Fruit fly (Drosophila melanogaster) whole organism, embryonic: ENCODE measurements around the gene hkb.

Experiments
- Asciz ChIP-seq: fragments of 200-800 bp; sonication (Bioruptor generic); optimal IDR thresholded peaks from 2 replicates; lab custom pipeline; 2017; ENCODE audit warnings: missing biosample characterization, mild to moderate bottlenecking, missing genetic modification characterization, missing genetic modification reagents
- Atf3 ChIP-seq: fragments of 200-800 bp; sonication (Bioruptor generic); optimal IDR thresholded peaks from 3 replicates; lab custom pipeline; 2016; ENCODE audit warnings: missing biosample characterization, missing genetic modification characterization
- B-H2 ChIP-seq: fragments of 200-800 bp; sonication (Bioruptor generic); optimal IDR thresholded peaks from 2 replicates; lab custom pipeline; 2018; ENCODE audit warnings: missing biosample characterization, mild to moderate bottlenecking, missing genetic modification characterization
- BEAF-32 ChIP-seq: fragments of 200-800 bp; sonication (Bioruptor generic); optimal IDR thresholded peaks from 3 replicates; lab custom pipeline; 2017; ENCODE audit warnings: missing biosample characterization, missing genetic modification characterization, mild to moderate bottlenecking, moderate library complexity, missing genetic modification reagents
- CG10209 ChIP-seq: fragments of 200-800 bp; sonication (Bioruptor generic); optimal IDR thresholded peaks from 3 replicates; lab custom pipeline; 2017; ENCODE audit warnings: missing biosample characterization, mild to moderate bottlenecking, missing genetic modification characterization, missing genetic modification reagents
- CG10267 ChIP-seq: fragments of 200-800 bp; sonication (Bioruptor generic); optimal IDR thresholded peaks from 2 replicates; lab custom pipeline; 2018; ENCODE audit warnings: missing biosample characterization, mild to moderate bottlenecking, missing genetic modification characterization, moderate library complexity
- CG10366 ChIP-seq: fragments of 200-800 bp; sonication (Bioruptor generic); IDR thresholded peaks from 2 replicates; pipeline ENCODE4 v1.3.6; 2022; ENCODE audit warnings: missing biosample characterization, missing genetic modification characterization
- CG10543 ChIP-seq: fragments of 200-800 bp; sonication (Bioruptor generic); optimal IDR thresholded peaks from 3 replicates; lab custom pipeline; 2017; ENCODE audit warnings: missing biosample characterization, mild to moderate bottlenecking, missing genetic modification characterization, moderate library complexity
- CG11093 ChIP-seq: fragments of 200-800 bp; sonication (Bioruptor generic); IDR thresholded peaks from 3 replicates; pipeline ENCODE4 v1.3.6; 2022; ENCODE audit warnings: missing biosample characterization, missing genetic modification characterization
- CG11723 ChIP-seq: fragments of 200-800 bp; sonication (Bioruptor generic); optimal IDR thresholded peaks from 2 replicates; lab custom pipeline; 2017; ENCODE audit warnings: missing biosample characterization, mild to moderate bottlenecking, missing genetic modification characterization
- CG12391 ChIP-seq: fragments of 200-800 bp; sonication (Bioruptor generic); optimal IDR thresholded peaks from 3 replicates; lab custom pipeline; 2018; ENCODE audit warnings: missing biosample characterization, mild to moderate bottlenecking, missing genetic modification characterization, moderate library complexity
- CG15073 ChIP-seq: fragments of 200-800 bp; sonication (Bioruptor generic); optimal IDR thresholded peaks from 2 replicates; lab custom pipeline; 2016; ENCODE audit warnings: missing biosample characterization, missing genetic modification characterization
- CG1602 ChIP-seq: fragments of 200-800 bp; sonication (Bioruptor generic); optimal IDR thresholded peaks from 3 replicates; lab custom pipeline; 2016; ENCODE audit warnings: missing biosample characterization, missing genetic modification characterization
- CG17328 ChIP-seq: fragments of 200-800 bp; sonication (Bioruptor generic); IDR thresholded peaks from 2 replicates; pipeline ENCODE4 v1.3.6; 2022; ENCODE audit warnings: missing biosample characterization, missing genetic modification characterization
- CG17829 ChIP-seq: fragments of 200-800 bp; optimal IDR thresholded peaks from 2 replicates; lab custom pipeline; 2019; ENCODE audit warnings: missing biosample characterization, mild to moderate bottlenecking, missing genetic modification characterization, moderate library complexity
- CG32532 ChIP-seq: fragments of 200-800 bp; sonication (Bioruptor generic); IDR thresholded peaks from 2 replicates; pipeline ENCODE4 v1.3.6; 2022; ENCODE audit warnings: missing biosample characterization, missing genetic modification characterization
- CG5180 ChIP-seq: fragments of 200-800 bp; sonication (Bioruptor generic); optimal IDR thresholded peaks from 3 replicates; lab custom pipeline; 2017; ENCODE audit warnings: missing biosample characterization, missing genetic modification characterization, mild to moderate bottlenecking, moderate library complexity, missing genetic modification reagents
- CG6175 ChIP-seq: fragments of 200-800 bp; sonication (Bioruptor generic); IDR thresholded peaks from 3 replicates; pipeline ENCODE4 v1.3.6; 2022; ENCODE audit warnings: missing biosample characterization, missing genetic modification characterization
- CG6272 ChIP-seq: fragments of 200-800 bp; sonication (Bioruptor generic); IDR thresholded peaks from 2 replicates; pipeline ENCODE4 v1.3.6; 2022; ENCODE audit warnings: missing biosample characterization, missing genetic modification characterization
- CG7745 ChIP-seq: fragments of 200-800 bp; sonication (Bioruptor generic); optimal IDR thresholded peaks from 2 replicates; lab custom pipeline; 2018; ENCODE audit warnings: missing biosample characterization, mild to moderate bottlenecking, missing genetic modification characterization, moderate library complexity
- CG8281 ChIP-seq: fragments of 200-800 bp; sonication (Bioruptor generic); optimal IDR thresholded peaks from 2 replicates; lab custom pipeline; 2018; ENCODE audit warnings: missing biosample characterization, mild to moderate bottlenecking, missing genetic modification characterization, moderate library complexity
- D ChIP-seq, 2 experiments: fragments of 200-800 bp in 1 of 2; fragments of >200 bp in 1 of 2; sonication (Bioruptor generic) in 1 of 2; optimal IDR thresholded peaks; 2 replicates in 1 of 2; 3 replicates in 1 of 2; lab custom pipeline; 2017; ENCODE audit warnings: mild to moderate bottlenecking in 1 of 2, missing biosample characterization in 1 of 2, missing genetic modification characterization in 1 of 2, missing genetic modification reagents in 1 of 2
- Dip2 ChIP-seq: fragments of 200-800 bp; sonication (Bioruptor generic); IDR thresholded peaks from 2 replicates; pipeline ENCODE4 v1.3.6; 2022; ENCODE audit warnings: missing biosample characterization, missing genetic modification characterization
- E2f1 ChIP-seq: fragments of 200-800 bp; sonication (Bioruptor generic); IDR thresholded peaks from 2 replicates; pipeline ENCODE4 v1.3.6; 2022; ENCODE audit warnings: missing biosample characterization, missing genetic modification characterization
- HLHmδ ChIP-seq: fragments of 200-800 bp; sonication (Bioruptor generic); optimal IDR thresholded peaks from 2 replicates; lab custom pipeline; 2018; ENCODE audit warnings: missing biosample characterization, mild to moderate bottlenecking, missing genetic modification characterization, moderate library complexity
- Myb ChIP-seq: fragments of 200-800 bp; sonication (Bioruptor generic); optimal IDR thresholded peaks from 2 replicates; lab custom pipeline; 2016; ENCODE audit warnings: missing biosample characterization, missing genetic modification characterization
- Sin3A ChIP-seq: fragments of >200 bp; optimal IDR thresholded peaks from 2 replicates; lab custom pipeline; 2018
- Six4 ChIP-seq: fragments of 200-800 bp; sonication (Bioruptor generic); optimal IDR thresholded peaks from 2 replicates; lab custom pipeline; 2016; ENCODE audit warnings: missing biosample characterization, missing genetic modification characterization
- amos ChIP-seq: fragments of 200-800 bp; sonication (Bioruptor generic); IDR thresholded peaks from 2 replicates; pipeline ENCODE4 v1.3.6; 2022; ENCODE audit warnings: missing biosample characterization, missing genetic modification characterization; ENCODE audit not compliant: partially characterized antibody
- bbx ChIP-seq: fragments of 200-800 bp; sonication (Bioruptor generic); IDR thresholded peaks from 2 replicates; pipeline ENCODE4 v1.3.6; 2022; ENCODE audit warnings: missing biosample characterization, missing genetic modification characterization; ENCODE audit not compliant: partially characterized antibody
- bsh ChIP-seq, 2 experiments: fragments of 200-800 bp; sonication (Bioruptor generic); optimal IDR thresholded peaks; 2 replicates each; lab custom pipeline; 2017 to 2018; ENCODE audit warnings: mild to moderate bottlenecking in 2 of 2, missing biosample characterization in 2 of 2, missing genetic modification characterization in 2 of 2, moderate library complexity in 1 of 2
- dysf ChIP-seq: fragments of 200-800 bp; sonication (Bioruptor generic); IDR thresholded peaks from 3 replicates; pipeline ENCODE4 v1.3.6; 2022; ENCODE audit warnings: missing biosample characterization, missing genetic modification characterization
- ems ChIP-seq: fragments of 200-800 bp; sonication (Bioruptor generic); optimal IDR thresholded peaks from 3 replicates; lab custom pipeline; 2016; ENCODE audit warnings: missing biosample characterization, missing genetic modification characterization
- grn ChIP-seq: fragments of 200-800 bp; sonication (Bioruptor generic); optimal IDR thresholded peaks from 3 replicates; lab custom pipeline; 2017; ENCODE audit warnings: missing biosample characterization, missing genetic modification characterization
- her ChIP-seq: fragments of 200-800 bp; sonication (Bioruptor generic); optimal IDR thresholded peaks from 2 replicates; lab custom pipeline; 2016; ENCODE audit warnings: missing biosample characterization, missing genetic modification characterization
- lilli ChIP-seq: fragments of 200-800 bp; sonication (Bioruptor generic); optimal IDR thresholded peaks from 3 replicates; lab custom pipeline; 2016; ENCODE audit warnings: missing biosample characterization, missing genetic modification characterization
- mld ChIP-seq: fragments of 200-800 bp; sonication (Bioruptor generic); IDR thresholded peaks from 3 replicates; pipeline ENCODE4 v1.3.6; 2022; ENCODE audit warnings: missing biosample characterization, missing genetic modification characterization; ENCODE audit not compliant: partially characterized antibody
- nmo ChIP-seq: fragments of 200-800 bp; sonication (Bioruptor generic); optimal IDR thresholded peaks from 2 replicates; lab custom pipeline; 2018; ENCODE audit warnings: missing biosample characterization, mild to moderate bottlenecking, missing genetic modification characterization, moderate library complexity
- prd ChIP-seq, 3 experiments: fragments of >200 bp in 2 of 3; fragments of 200-800 bp in 1 of 3; sonication (Bioruptor generic) in 1 of 3; optimal IDR thresholded peaks in 2 of 3; IDR thresholded peaks in 1 of 3; 2 replicates in 2 of 3; 3 replicates in 1 of 3; pipeline versions ENCODE4 v1.3.6 to Lab custom; 2017 to 2022; ENCODE audit warnings: missing biosample characterization in 1 of 3, missing genetic modification characterization in 1 of 3
- row ChIP-seq: fragments of 200-800 bp; sonication (Bioruptor generic); IDR thresholded peaks from 3 replicates; pipeline ENCODE4 v1.3.6; 2022; ENCODE audit warnings: missing biosample characterization, missing genetic modification characterization
- sug ChIP-seq: fragments of 200-800 bp; optimal IDR thresholded peaks from 2 replicates; lab custom pipeline; 2019; ENCODE audit warnings: missing biosample characterization, mild to moderate bottlenecking, missing genetic modification characterization, moderate library complexity
- tin ChIP-seq: fragments of 200-800 bp; sonication (Bioruptor generic); optimal IDR thresholded peaks from 3 replicates; lab custom pipeline; 2016; ENCODE audit warnings: missing biosample characterization, missing genetic modification characterization
- twi ChIP-seq: fragments of 200-800 bp; optimal IDR thresholded peaks from 2 replicates; lab custom pipeline; 2019; ENCODE audit warnings: missing biosample characterization, mild to moderate bottlenecking, missing genetic modification characterization, moderate library complexity
- unc-4 ChIP-seq: fragments of 200-800 bp; sonication (Bioruptor generic); IDR thresholded peaks from 2 replicates; pipeline ENCODE4 v1.3.6; 2022; ENCODE audit warnings: missing biosample characterization, missing genetic modification characterization; ENCODE audit not compliant: partially characterized antibody
- usp ChIP-seq: fragments of >200 bp; optimal IDR thresholded peaks from 2 replicates; lab custom pipeline; 2017; ENCODE audit warnings: missing biosample characterization, missing genetic modification characterization
- vvl ChIP-seq: fragments of 200-800 bp; sonication (Bioruptor generic); IDR thresholded peaks from 2 replicates; pipeline ENCODE4 v1.3.6; 2022; ENCODE audit warnings: missing biosample characterization, missing genetic modification characterization
- z ChIP-seq: fragments of 200-800 bp; sonication (Bioruptor generic); IDR thresholded peaks from 3 replicates; pipeline ENCODE4 v1.3.6; 2022; ENCODE audit warnings: missing biosample characterization, missing genetic modification characterization

hkb gene

dm6 chr3R:4390133-4390532, 43.7 kb upstream of the hkb start, which contains the start of gene CG14646 (continued):
- TF ChIP-seq CG10267 (tag; lab: Kevin White, UChicago), result peak; percentile 20
- TF ChIP-seq Myb, result peak; percentile 15
- TF ChIP-seq CG5180 (GFP tag; lab: Kevin White, UChicago), result peak; percentile 79
- TF ChIP-seq B-H2 (GFP tag; lab: Kevin White, UChicago), result no peak
- TF ChIP-seq CG11093 (GFP tag; lab: Robert Waterston, UW), result no peak
- TF ChIP-seq usp (GFP tag; lab: Kevin White, UChicago), result no peak

DNA sequence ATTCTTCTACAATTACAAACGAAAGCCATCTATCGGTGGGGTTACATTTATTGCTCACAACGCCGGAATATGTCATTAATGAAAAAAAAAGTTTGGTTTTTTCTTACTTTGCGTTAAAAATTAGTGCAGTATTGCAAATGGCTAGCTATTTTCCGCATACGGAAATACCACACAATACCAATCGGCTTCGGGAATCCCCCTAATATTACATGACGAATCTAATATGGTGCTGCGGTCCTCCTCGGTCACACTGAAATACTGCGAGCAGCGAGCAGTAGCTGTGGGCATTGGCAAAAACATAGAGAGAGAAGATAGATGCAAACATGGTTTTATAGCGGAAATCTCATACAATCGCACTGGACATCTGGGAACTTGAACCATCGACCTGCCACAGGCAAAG, 41.0 kb upstream of the hkb start, which contains the start of gene tub:
TSS of gene tub (plus strand) at position 253 of the 400 bp plus-strand sequence.
- TF ChIP-seq bbx (GFP tag; lab: Robert Waterston, UW), result peak; percentile 27; the same call in 1 of the 2 replicates
- peak; percentile 57 for TF ChIP-seq CG17829
- TF ChIP-seq Dip2 (GFP tag; lab: Robert Waterston, UW), result peak; percentile 43; the same call in 1 of the 2 replicates
- peak; percentile 22 for TF ChIP-seq CG10543 (GFP tag; lab: Kevin White, UChicago)
- TF ChIP-seq her, result peak; percentile 23
- TF ChIP-seq unc-4, result 0 out of 2 replicates have a peak, but pooled peaks have one; percentile 22
- TF ChIP-seq dysf (GFP tag; lab: Robert Waterston, UW), result peak; percentile 24; the same call in 1 of the 3 replicates
- peak in 1 of 2 experiments; percentile 26 for TF ChIP-seq bsh (GFP tag; optimal IDR thresholded peaks at IDR 0.05; lab: Kevin White, UChicago)
- peak; percentile 62 for TF ChIP-seq CG32532 (GFP tag; lab: Robert Waterston, UW)
- no peak for TF ChIP-seq HLHmδ (GFP tag; lab: Kevin White, UChicago)
- TF ChIP-seq Asciz (GFP tag; lab: Kevin White, UChicago), result no peak
- no peak for TF ChIP-seq CG15073 (GFP tag; lab: Kevin White, UChicago)
- peak; percentile 27; the same call in 1 of the 2 replicates for TF ChIP-seq CG10366
- TF ChIP-seq tin (GFP tag; lab: Kevin White, UChicago), result peak; percentile 41
- TF ChIP-seq E2f1 (GFP tag; lab: Robert Waterston, UW), result no peak
- no peak for TF ChIP-seq ems (GFP tag; lab: Kevin White, UChicago)
- TF ChIP-seq sug (tag; lab: Kevin White, UChicago), result peak; percentile 53
- no peak for TF ChIP-seq D (optimal IDR thresholded peaks at IDR 0.05; lab: Kevin White, UChicago)
- no peak for TF ChIP-seq D (GFP tag; optimal IDR thresholded peaks at IDR 0.05; lab: Kevin White, UChicago)
- no peak for TF ChIP-seq CG6272 (GFP tag; lab: Robert Waterston, UW)
- peak; percentile 55; the same call in 1 of the 2 replicates for TF ChIP-seq vvl (GFP tag; lab: Robert Waterston, UW)
- TF ChIP-seq CG8281 (tag; lab: Kevin White, UChicago), result no peak
- no peak for TF ChIP-seq z (GFP tag; lab: Robert Waterston, UW)
- TF ChIP-seq BEAF-32 (GFP tag; lab: Kevin White, UChicago), result peak; percentile 44
- TF ChIP-seq CG17328 (GFP tag; lab: Robert Waterston, UW), result 0 out of 2 replicates have a peak, but pooled peaks have one; percentile 26
- peak; percentile 11 for TF ChIP-seq CG10209 (GFP tag; lab: Kevin White, UChicago)
- no peak for TF ChIP-seq prd (optimal IDR thresholded peaks at IDR 0.05; lab: Kevin White, UChicago)
- TF ChIP-seq prd (GFP tag; IDR thresholded peaks at IDR 0.05; lab: Robert Waterston, UW), result peak; percentile 41; the same call in 2 of the 3 replicates
- no peak for TF ChIP-seq mld (GFP tag; lab: Robert Waterston, UW)
- TF ChIP-seq grn (GFP tag; lab: Kevin White, UChicago), result no peak
- TF ChIP-seq CG6175, result no peak
- TF ChIP-seq CG11723 (GFP tag; lab: Kevin White, UChicago), result no peak
- TF ChIP-seq CG1602, result peak; percentile 7
- TF ChIP-seq lilli (GFP tag; lab: Kevin White, UChicago), result peak; percentile 69
- peak; percentile 36; the same call in 1 of the 2 replicates for TF ChIP-seq amos (GFP tag; lab: Robert Waterston, UW)
- TF ChIP-seq Sin3A, result peak; percentile 16
- TF ChIP-seq CG7745 (tag; lab: Kevin White, UChicago), result no peak
- TF ChIP-seq twi, result peak; percentile 39
- peak; percentile 27 for TF ChIP-seq Six4
- TF ChIP-seq row (GFP tag; lab: Robert Waterston, UW), result peak; percentile 85
- TF ChIP-seq nmo, result peak; percentile 48
- TF ChIP-seq CG12391, result peak; percentile 58
- no peak for TF ChIP-seq Atf3 (GFP tag; lab: Kevin White, UChicago)
